Worm (Caenorhabditis elegans) whole organism, mixed stage, embryonic: ENCODE data around the gene pdhk-2.
A peak's percentile ranks its signal among the peaks of the same experiment; 100 is the strongest.

ENCODE experiments used
- bed-3 ChIP-seq: fragments of 200-800 bp; sonication (Bioruptor generic); optimal IDR thresholded peaks from 3 replicates; lab custom pipeline; 2018; ENCODE audit warnings: mild to moderate bottlenecking, missing genetic modification characterization, moderate library complexity, missing compliant biosample characterization
- blmp-1 ChIP-seq: fragments of 150-350 bp; optimal IDR thresholded peaks from 2 replicates; lab custom pipeline; 2014; ENCODE audit warnings: missing biosample characterization, missing genetic modification characterization
- ceh-39 ChIP-seq: fragments of 150-350 bp; optimal IDR thresholded peaks from 2 replicates; lab custom pipeline; 2014; ENCODE audit warnings: missing biosample characterization, missing genetic modification characterization
- ceh-43 ChIP-seq: fragments of 200-800 bp; sonication (Bioruptor generic); optimal IDR thresholded peaks from 2 replicates; lab custom pipeline; 2018; ENCODE audit warnings: mild to moderate bottlenecking, missing genetic modification characterization, moderate library complexity, missing compliant biosample characterization
- ceh-83 ChIP-seq: fragments of 200-800 bp; sonication (Bioruptor generic); optimal IDR thresholded peaks from 2 replicates; lab custom pipeline; 2018; ENCODE audit warnings: mild to moderate bottlenecking, missing genetic modification characterization, missing compliant biosample characterization
- ces-1 ChIP-seq: fragments of 150-350 bp; optimal IDR thresholded peaks from 2 replicates; lab custom pipeline; 2014; ENCODE audit warnings: missing biosample characterization, missing genetic modification reagents, missing genetic modification characterization
- cnd-1 ChIP-seq: fragments of 200-800 bp; sonication (Bioruptor generic); optimal IDR thresholded peaks from 2 replicates; lab custom pipeline; 2018; ENCODE audit warnings: mild to moderate bottlenecking, missing genetic modification characterization, missing compliant biosample characterization
- drap-1 ChIP-seq: fragments of 200-800 bp; sonication (Bioruptor generic); optimal IDR thresholded peaks from 3 replicates; lab custom pipeline; 2018; ENCODE audit warnings: mild to moderate bottlenecking, missing genetic modification characterization, missing compliant biosample characterization
- flh-1 ChIP-seq: fragments of 200-800 bp; sonication (Bioruptor generic); optimal IDR thresholded peaks from 2 replicates; lab custom pipeline; 2018; ENCODE audit warnings: mild to moderate bottlenecking, missing genetic modification characterization, moderate library complexity, missing compliant biosample characterization
- ham-2 ChIP-seq: fragments of 200-800 bp; sonication (Bioruptor generic); optimal IDR thresholded peaks from 2 replicates; lab custom pipeline; 2018; ENCODE audit warnings: mild to moderate bottlenecking, missing genetic modification characterization, missing compliant biosample characterization
- hlh-1 ChIP-seq: fragments of 150-350 bp; optimal IDR thresholded peaks from 2 replicates; lab custom pipeline; 2014; ENCODE audit warnings: missing biosample characterization, missing genetic modification reagents, missing genetic modification characterization
- lsy-2 ChIP-seq: fragments of 150-350 bp; optimal IDR thresholded peaks from 2 replicates; lab custom pipeline; 2014; ENCODE audit warnings: missing biosample characterization, missing genetic modification characterization
- mab-5 ChIP-seq: fragments of 150-350 bp; optimal IDR thresholded peaks from 2 replicates; lab custom pipeline; 2014; ENCODE audit warnings: missing biosample characterization, missing genetic modification characterization
- mep-1 ChIP-seq: fragments of 150-350 bp; optimal IDR thresholded peaks from 2 replicates; lab custom pipeline; 2017; ENCODE audit warnings: missing biosample characterization, missing genetic modification reagents, missing genetic modification characterization, inconsistent platforms
- mls-2 ChIP-seq: sonication (generic microtip); optimal IDR thresholded peaks from 2 replicates; lab custom pipeline; 2016; ENCODE audit warnings: mild to moderate bottlenecking, missing genetic modification characterization, moderate library complexity, missing compliant biosample characterization
- nhr-12 ChIP-seq: fragments of 150-350 bp; optimal IDR thresholded peaks from 2 replicates; lab custom pipeline; 2014; ENCODE audit warnings: missing biosample characterization, missing genetic modification characterization
- nhr-2 ChIP-seq: fragments of 150-350 bp; optimal IDR thresholded peaks from 2 replicates; lab custom pipeline; 2014; ENCODE audit warnings: missing biosample characterization, missing genetic modification characterization
- nhr-28 ChIP-seq: fragments of 150-350 bp; optimal IDR thresholded peaks from 2 replicates; lab custom pipeline; 2014; ENCODE audit warnings: missing biosample characterization, missing genetic modification characterization
- nhr-76 ChIP-seq: sonication (generic microtip); optimal IDR thresholded peaks from 2 replicates; lab custom pipeline; 2017; ENCODE audit warnings: missing biosample characterization, missing genetic modification characterization
- pha-4 ChIP-seq: fragments of 150-350 bp; optimal IDR thresholded peaks from 2 replicates; lab custom pipeline; 2018; ENCODE audit warnings: missing biosample characterization, missing genetic modification reagents, missing genetic modification characterization
- sem-2 ChIP-seq: fragments of 200-800 bp; sonication (Bioruptor generic); optimal IDR thresholded peaks from 2 replicates; lab custom pipeline; 2018; ENCODE audit warnings: mild to moderate bottlenecking, missing genetic modification characterization, missing compliant biosample characterization
- snpc-4 ChIP-seq: fragments of 150-350 bp; optimal IDR thresholded peaks from 2 replicates; lab custom pipeline; 2014; ENCODE audit warnings: missing biosample characterization, missing genetic modification characterization
- sptf-1 ChIP-seq: sonication (generic microtip); optimal IDR thresholded peaks from 2 replicates; lab custom pipeline; 2017; ENCODE audit warnings: mild to moderate bottlenecking, missing genetic modification characterization, moderate library complexity, missing compliant biosample characterization
- tbx-8 ChIP-seq: fragments of 200-800 bp; sonication (Bioruptor generic); optimal IDR thresholded peaks from 2 replicates; lab custom pipeline; 2018; ENCODE audit warnings: mild to moderate bottlenecking, missing genetic modification characterization, moderate library complexity, missing compliant biosample characterization
- unc-120 ChIP-seq: sonication (generic microtip); optimal IDR thresholded peaks from 2 replicates; lab custom pipeline; 2017; ENCODE audit warnings: missing genetic modification characterization, missing compliant biosample characterization; ENCODE audit not compliant: poor library complexity, severe bottlenecking
- unc-39 ChIP-seq: fragments of 150-350 bp; optimal IDR thresholded peaks from 2 replicates; lab custom pipeline; 2014; ENCODE audit warnings: missing biosample characterization, missing genetic modification characterization
- unc-62 ChIP-seq: fragments of 150-350 bp; optimal IDR thresholded peaks from 2 replicates; lab custom pipeline; 2014; ENCODE audit warnings: missing biosample characterization, missing genetic modification reagents, missing genetic modification characterization
- zip-8 ChIP-seq: fragments of 150-350 bp; optimal IDR thresholded peaks from 2 replicates; lab custom pipeline; 2014; ENCODE audit warnings: missing biosample characterization, missing genetic modification characterization
- ztf-11 ChIP-seq: fragments of 150-350 bp; optimal IDR thresholded peaks from 2 replicates; lab custom pipeline; 2014; ENCODE audit warnings: missing biosample characterization, missing genetic modification characterization

pdhk-2 gene

DNA sequence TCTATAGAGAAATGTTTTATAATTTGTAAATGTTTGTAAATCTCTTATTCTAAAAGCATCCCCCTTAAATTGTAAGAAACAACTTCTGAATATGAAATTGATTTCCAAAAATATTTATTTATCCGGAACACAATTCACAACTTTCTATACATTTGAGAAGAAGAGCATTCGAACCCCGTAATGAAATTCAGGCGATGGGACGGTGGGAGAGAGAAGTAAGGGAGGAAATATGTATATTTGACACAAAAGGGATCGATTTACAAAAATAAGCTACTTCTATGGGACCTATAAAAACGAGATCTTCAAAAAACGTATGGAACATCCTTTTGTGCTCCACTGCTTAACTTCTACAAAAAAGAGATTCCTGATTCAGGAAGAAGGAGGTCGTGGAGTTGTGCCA lies 16.0 kb downstream of the pdhk-2 start:
- TF ChIP-seq pha-4 = no peak
- TF ChIP-seq zip-8 (tag; lab: Kevin White, UChicago) = no peak
- TF ChIP-seq nhr-12 (tag; lab: Kevin White, UChicago) = no peak
- no peak for TF ChIP-seq ham-2
- TF ChIP-seq tbx-8 (GFP tag; lab: Kevin White, UChicago) = no peak
- no peak for TF ChIP-seq flh-1
- TF ChIP-seq mls-2 (tag; lab: Kevin White, UChicago) = no peak
- no peak for TF ChIP-seq sptf-1
- TF ChIP-seq, all 35 proteins: peak for 0

DNA sequence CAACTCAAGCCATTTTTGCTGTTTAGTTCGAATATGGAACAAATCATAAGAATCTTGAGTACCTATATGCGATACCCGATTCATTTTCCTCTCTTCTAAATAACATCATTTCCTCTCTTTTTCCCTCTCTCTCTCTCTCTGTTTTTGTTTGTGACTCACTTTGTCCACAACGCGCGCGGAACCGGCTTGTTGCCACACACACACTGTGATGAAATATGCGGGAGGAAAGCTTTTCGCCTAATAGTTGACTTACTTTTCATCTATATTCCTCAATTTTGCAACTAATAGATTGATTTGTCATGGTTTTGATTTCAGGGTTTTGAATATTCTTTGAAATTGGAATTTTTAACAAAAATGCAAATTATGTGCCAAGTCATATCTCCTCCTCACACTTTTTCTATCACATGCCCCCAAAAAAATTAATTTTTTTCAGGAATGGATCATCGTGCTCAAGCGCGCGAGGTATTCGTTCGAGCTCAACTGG lies 21.4 kb downstream of the pdhk-2 start, which contains the start of gene hipr-1:
hipr-1 (plus strand) TSS at position 434 of the 484 bp plus-strand sequence.
- no peak for TF ChIP-seq tbx-8 (GFP tag; lab: Kevin White, UChicago)
- TF ChIP-seq pha-4 = peak; percentile 54
- TF ChIP-seq, all 35 proteins: peak for 1

DNA sequence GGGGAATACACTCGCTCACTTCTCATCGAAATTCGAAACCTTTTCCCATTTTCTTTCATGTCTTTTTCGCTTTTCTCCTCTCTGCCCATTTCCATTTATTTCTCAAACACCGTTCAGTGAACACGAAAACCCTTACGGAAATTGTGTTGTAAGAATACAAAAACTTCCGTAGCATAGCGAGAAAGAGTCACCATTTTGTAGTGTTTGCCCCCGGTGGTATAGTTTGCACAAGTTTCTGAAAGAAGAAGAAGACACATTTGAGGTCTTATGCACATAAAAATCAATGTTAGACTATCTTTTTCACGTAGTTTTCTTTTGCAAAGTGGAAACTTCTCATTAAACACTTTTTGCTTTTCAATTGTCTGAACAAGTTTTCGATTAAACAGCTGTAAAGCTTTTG lies 22.1 kb downstream of the pdhk-2 start:
- no peak for TF ChIP-seq mls-2 (tag; lab: Kevin White, UChicago)
- TF ChIP-seq unc-62 = no peak
- no peak for TF ChIP-seq ham-2
- TF ChIP-seq mep-1 (tag; lab: Kevin White, UChicago) = no peak
- TF ChIP-seq mab-5 (tag; lab: Kevin White, UChicago) = no peak
- TF ChIP-seq lsy-2 = no peak
- no peak for TF ChIP-seq pha-4
- no peak for TF ChIP-seq nhr-12 (tag; lab: Kevin White, UChicago)
- no peak for TF ChIP-seq drap-1 (GFP tag; lab: Kevin White, UChicago)
- TF ChIP-seq nhr-28 (tag; lab: Kevin White, UChicago) = no peak
- no peak for TF ChIP-seq unc-39 (tag; lab: Kevin White, UChicago)
- no peak for TF ChIP-seq bed-3 (GFP tag; lab: Kevin White, UChicago)
- TF ChIP-seq ceh-83 (GFP tag; lab: Kevin White, UChicago) = no peak
- TF ChIP-seq nhr-2 (tag; lab: Kevin White, UChicago) = no peak
- TF ChIP-seq zip-8 (tag; lab: Kevin White, UChicago) = no peak
- TF ChIP-seq snpc-4 = no peak
- TF ChIP-seq ceh-43 = no peak

DNA sequence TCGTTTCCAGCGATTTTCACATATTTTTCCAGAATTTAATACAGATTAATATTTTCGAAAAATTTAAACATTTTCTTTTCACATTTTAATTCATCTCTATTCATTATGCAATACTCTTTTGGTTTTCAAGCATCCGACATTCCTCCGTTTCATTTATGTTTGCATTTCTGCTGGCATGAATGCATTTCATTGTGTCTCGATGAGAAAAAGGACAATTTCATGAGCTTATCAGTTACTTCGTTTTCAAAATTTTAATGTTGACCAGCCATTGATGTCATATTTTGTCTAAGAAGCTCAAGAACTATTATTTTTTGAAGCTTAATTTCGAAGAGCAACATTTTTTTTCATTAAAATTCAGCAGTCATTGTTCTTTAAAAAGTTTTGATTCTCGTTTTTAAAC lies 22.6 kb downstream of the pdhk-2 start:
- TF ChIP-seq mep-1 (tag; lab: Kevin White, UChicago) (no peak), ztf-11 (tag; lab: Kevin White, UChicago) (no peak), mls-2 (tag; lab: Kevin White, UChicago) (no peak), sem-2 (GFP tag; lab: Kevin White, UChicago) (no peak), hlh-1 (tag; lab: Kevin White, UChicago) (no peak), ces-1 (no peak), blmp-1 (tag; lab: Kevin White, UChicago) (no peak), ceh-83 (GFP tag; lab: Kevin White, UChicago) (no peak)

DNA sequence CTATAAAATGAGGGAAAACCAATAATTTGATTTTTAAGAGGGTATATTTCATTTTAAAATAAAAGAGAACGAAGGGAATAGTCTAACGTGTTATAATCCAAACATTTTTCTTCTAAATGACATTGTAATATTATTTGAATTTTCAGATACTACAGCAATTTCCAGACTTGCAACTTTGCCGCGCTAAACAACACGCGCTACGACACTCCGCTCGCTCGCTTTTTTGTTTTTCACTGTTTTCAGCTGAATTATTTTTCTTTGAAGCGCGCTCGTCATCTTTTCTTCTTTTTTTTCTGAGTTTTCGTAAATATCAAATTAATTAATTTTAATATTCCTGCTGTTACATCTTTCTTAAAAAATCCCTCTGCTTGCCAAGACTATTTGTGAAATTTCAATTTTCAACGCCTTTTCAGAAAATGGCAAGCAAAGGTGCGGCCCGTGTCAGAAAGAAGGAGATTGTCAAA lies 23.9 kb downstream of the pdhk-2 start, which contains the start of gene mrpl-11:
mrpl-11 (plus strand) TSS at position 414 of the 464 bp plus-strand sequence.
- TF ChIP-seq pha-4 (no peak), cnd-1 (tag; lab: Kevin White, UChicago) (no peak), snpc-4 (no peak), ceh-83 (GFP tag; lab: Kevin White, UChicago) (no peak), unc-39 (tag; lab: Kevin White, UChicago) (no peak), zip-8 (tag; lab: Kevin White, UChicago) (no peak), nhr-12 (tag; lab: Kevin White, UChicago) (no peak), mls-2 (tag; lab: Kevin White, UChicago) (no peak), lsy-2 (no peak), unc-120 (no peak), blmp-1 (tag; lab: Kevin White, UChicago) (no peak), mep-1 (tag; lab: Kevin White, UChicago) (no peak), ceh-43 (no peak), ces-1 (no peak), bed-3 (GFP tag; lab: Kevin White, UChicago) (no peak)
- TF ChIP-seq, all 35 proteins: peak for 0

DNA sequence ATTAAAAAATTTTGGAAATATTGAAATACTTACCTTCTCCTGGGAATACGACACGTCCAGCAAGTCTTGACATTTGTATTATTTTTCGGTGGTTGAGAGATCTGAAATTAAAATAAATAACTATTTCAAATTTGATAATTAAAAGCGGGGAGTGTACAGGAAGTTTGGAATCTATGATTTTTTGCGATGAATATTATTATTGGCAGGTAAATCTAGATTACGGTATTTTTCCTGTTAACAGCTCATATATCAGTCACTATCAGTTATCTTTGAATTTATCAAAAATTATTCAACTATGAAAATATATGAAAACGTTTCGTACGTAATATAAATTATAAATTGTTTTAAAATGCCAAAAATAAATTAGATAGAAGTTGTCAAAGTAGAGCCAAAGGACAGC lies 25.1 kb downstream of the pdhk-2 start, which contains the start of gene B0303.14:
B0303.14 (minus strand) TSS at position 101 of the 400 bp plus-strand sequence.
- TF ChIP-seq unc-62 (no peak), zip-8 (tag; lab: Kevin White, UChicago) (no peak), nhr-76 (tag; lab: Kevin White, UChicago) (no peak), pha-4 (no peak), ceh-43 (no peak), snpc-4 (no peak), blmp-1 (tag; lab: Kevin White, UChicago) (no peak), sem-2 (GFP tag; lab: Kevin White, UChicago) (no peak), tbx-8 (GFP tag; lab: Kevin White, UChicago) (no peak), nhr-28 (tag; lab: Kevin White, UChicago) (no peak), ceh-39 (tag; lab: Kevin White, UChicago) (no peak)
